Worm (Caenorhabditis elegans): ENCODE results near the gene myo-6.

Gene myo-6

DNA sequence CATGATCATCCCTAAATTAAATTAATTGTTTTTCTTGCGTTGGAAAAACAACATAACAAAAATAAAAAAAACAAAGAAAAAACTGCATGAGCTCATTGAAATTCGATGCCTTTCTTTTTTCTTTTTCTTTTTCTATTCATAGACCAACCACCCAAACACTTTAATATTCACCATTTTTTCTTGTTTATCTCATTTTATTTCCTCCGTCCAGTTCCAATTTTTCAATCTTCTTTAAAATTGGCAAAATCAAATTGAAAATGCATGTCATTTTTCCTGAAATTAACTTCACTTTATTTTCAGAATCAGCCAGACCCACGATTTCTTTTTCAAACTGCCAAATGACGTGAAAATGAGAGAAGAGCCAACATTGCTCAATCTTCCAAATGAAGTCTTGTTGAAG is 23.7 kb upstream of the myo-6 start, which contains the start of gene T03F6.4:
TSS of gene T03F6.4 (plus strand) at position 301 of the 400 bp plus-strand sequence.
- no peak for TF ChIP-seq gmeb-1 (tag; optimal IDR thresholded peaks at IDR 0.05)
- TF ChIP-seq skn-1 (tag; optimal IDR thresholded peaks at IDR 0.05), result no peak
- TF ChIP-seq unc-55 (GFP tag; optimal IDR thresholded peaks at IDR 0.05), result peak; percentile 32

DNA sequence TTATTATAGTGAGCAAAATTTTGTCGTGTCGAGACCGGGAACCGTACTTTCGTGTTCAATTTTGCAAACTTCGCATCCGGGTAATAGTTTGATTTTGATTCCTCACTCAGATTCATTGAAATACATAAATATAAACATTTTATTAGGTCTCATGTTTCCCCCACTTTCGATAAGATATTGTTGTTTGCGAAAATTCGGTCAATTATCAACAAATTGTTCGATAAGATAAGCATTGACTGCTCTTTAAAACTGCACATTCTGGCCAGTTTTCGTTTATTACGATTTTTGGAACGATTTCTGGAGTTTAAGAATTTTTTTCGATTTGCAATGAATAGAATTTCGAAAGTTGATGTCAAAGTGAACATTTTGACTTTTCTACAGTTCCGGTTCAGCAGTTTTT is 21.0 kb upstream of the myo-6 start:
- TF ChIP-seq ZK546.5 (tag; optimal IDR thresholded peaks at IDR 0.05), result no peak
- TF ChIP-seq zag-1 (tag; optimal IDR thresholded peaks at IDR 0.05), result no peak
- TF ChIP-seq fos-1 (tag; optimal IDR thresholded peaks at IDR 0.05), result peak; percentile 53

DNA sequence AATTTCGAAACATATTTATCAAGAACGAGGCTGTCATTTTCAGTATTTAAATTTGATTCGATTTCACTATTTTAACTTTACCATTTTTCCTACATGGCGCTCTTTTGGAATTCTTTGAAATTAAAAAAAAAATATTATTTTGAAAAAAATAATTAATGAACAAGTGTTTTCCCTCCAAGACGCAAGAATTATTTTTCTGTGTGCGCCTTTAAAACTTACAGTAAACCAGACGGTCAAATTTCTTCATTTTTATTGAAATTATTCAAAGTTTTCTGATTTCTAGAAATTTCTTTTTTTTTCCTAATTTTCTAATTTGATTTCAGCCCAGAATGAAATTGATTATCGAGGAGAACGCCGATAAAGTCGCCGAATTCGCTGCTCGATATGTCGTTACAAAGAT is 20.5 kb upstream of the myo-6 start, which contains the start of gene T03F6.3:
TSS of gene T03F6.3 (plus strand) at position 318 of the 400 bp plus-strand sequence.
- TF ChIP-seq nhr-237 (tag; optimal IDR thresholded peaks at IDR 0.05) (no peak), C34F6.9 (tag; optimal IDR thresholded peaks at IDR 0.05) (no peak), ceh-16 (tag; optimal IDR thresholded peaks at IDR 0.05) (no peak), unc-62 (GFP tag; optimal IDR thresholded peaks at IDR 0.05) (no peak), nhr-21 (tag; optimal IDR thresholded peaks at IDR 0.05) (no peak), skn-1 (tag; optimal IDR thresholded peaks at IDR 0.05) (no peak), Y55F3AM.14 (GFP tag; optimal IDR thresholded peaks at IDR 0.05) (no peak), nhr-11 (tag; optimal IDR thresholded peaks at IDR 0.05) (no peak), aly-2 (tag; optimal IDR thresholded peaks at IDR 0.05) (no peak)

DNA sequence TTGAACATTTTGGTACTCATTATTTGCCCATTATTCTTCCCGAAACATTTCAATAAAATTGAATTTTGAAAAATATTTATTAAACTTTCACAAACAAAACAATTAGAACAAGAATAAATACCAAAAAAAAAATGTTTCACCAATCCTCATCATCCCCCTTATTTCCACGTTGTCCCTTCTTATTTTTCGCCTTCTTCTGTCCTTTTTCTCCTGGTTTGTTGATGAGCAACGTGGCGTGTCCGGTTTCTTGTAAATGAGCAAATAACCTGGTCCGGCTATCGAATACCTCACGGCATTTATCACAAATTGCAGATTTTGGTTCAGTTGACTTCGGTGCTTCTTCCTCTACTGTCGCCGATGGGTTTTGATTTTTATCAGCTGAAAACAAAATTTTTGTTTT is 18.8 kb upstream of the myo-6 start:
- TF ChIP-seq zag-1 (tag; optimal IDR thresholded peaks at IDR 0.05), result no peak
- TF ChIP-seq ZK546.5 (tag; optimal IDR thresholded peaks at IDR 0.05), result no peak
- no peak for TF ChIP-seq mdl-1 (tag; optimal IDR thresholded peaks at IDR 0.05)
- no peak for TF ChIP-seq ztf-11 (tag; optimal IDR thresholded peaks at IDR 0.05)
- no peak for TF ChIP-seq ceh-82 (tag; optimal IDR thresholded peaks at IDR 0.05)
- no peak for TF ChIP-seq nhr-129 (tag; optimal IDR thresholded peaks at IDR 0.05)
- no peak for TF ChIP-seq unc-39 (tag; optimal IDR thresholded peaks at IDR 0.05)
- no peak for TF ChIP-seq unc-55 (GFP tag; optimal IDR thresholded peaks at IDR 0.05)
- no peak for TF ChIP-seq sma-3 (GFP tag; optimal IDR thresholded peaks at IDR 0.05)
- no peak for TF ChIP-seq Y55F3AM.14 (GFP tag; optimal IDR thresholded peaks at IDR 0.05)
- no peak for TF ChIP-seq skn-1 (tag; optimal IDR thresholded peaks at IDR 0.05)

DNA sequence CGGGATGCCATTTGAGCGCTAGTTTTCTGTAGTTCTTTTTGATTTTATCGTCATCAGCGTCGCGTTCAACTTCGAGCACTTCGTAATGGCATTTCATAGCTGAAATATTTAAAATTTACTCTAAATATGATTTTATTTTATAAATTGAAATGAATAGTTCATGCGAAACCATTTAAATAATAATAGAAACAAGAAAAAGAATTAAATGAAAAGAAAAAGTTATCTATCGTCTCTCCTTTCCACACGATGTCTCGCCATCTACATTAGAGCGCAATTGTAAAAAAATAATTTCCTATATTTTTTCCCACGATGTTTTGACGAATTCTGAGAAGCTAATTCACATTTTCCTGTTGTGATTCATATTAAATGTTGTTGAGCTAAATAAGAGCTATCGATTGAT is 16.4 kb upstream of the myo-6 start, which contains the start of gene dnj-17:
TSS of gene dnj-17 (minus strand) at position 101 of the 400 bp plus-strand sequence.
- no peak for TF ChIP-seq sem-4 (tag; optimal IDR thresholded peaks at IDR 0.05)
- no peak for TF ChIP-seq gmeb-1 (tag; optimal IDR thresholded peaks at IDR 0.05)
- TF ChIP-seq nhr-25 (tag; optimal IDR thresholded peaks at IDR 0.05), result no peak
- TF ChIP-seq C34F6.9 (tag; optimal IDR thresholded peaks at IDR 0.05), result no peak
- no peak for TF ChIP-seq nhr-21 (tag; optimal IDR thresholded peaks at IDR 0.05)
- no peak for TF ChIP-seq nhr-12 (tag; optimal IDR thresholded peaks at IDR 0.05)
- no peak for TF ChIP-seq unc-62 (GFP tag; optimal IDR thresholded peaks at IDR 0.05)
- no peak for TF ChIP-seq mdl-1 (tag; optimal IDR thresholded peaks at IDR 0.05)
- TF ChIP-seq unc-39 (tag; optimal IDR thresholded peaks at IDR 0.05), result no peak

DNA sequence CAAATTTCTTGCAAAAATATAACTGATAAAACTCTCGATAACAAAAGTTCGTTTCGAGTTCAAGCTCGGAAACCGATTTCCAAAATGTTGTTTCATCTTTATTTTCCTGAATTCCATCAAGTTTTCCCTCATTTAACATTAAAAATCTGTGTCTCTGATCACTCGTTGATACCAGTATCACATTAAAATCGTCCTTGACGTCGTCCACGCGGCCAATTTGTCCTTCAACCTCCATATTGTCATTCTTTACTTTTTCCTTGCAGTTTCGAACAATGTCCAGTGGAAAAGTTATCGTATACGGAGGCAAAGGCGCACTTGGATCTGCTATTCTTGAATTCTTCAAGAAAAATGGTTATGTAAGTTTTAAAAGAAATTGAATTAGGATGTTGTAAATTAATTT is 16.0 kb upstream of the myo-6 start, which contains the start of gene qdpr-1:
TSS of gene qdpr-1 (plus strand) at position 264 of the 400 bp plus-strand sequence.
- TF ChIP-seq ceh-82 (tag; optimal IDR thresholded peaks at IDR 0.05), result no peak
- no peak for TF ChIP-seq nhr-129 (tag; optimal IDR thresholded peaks at IDR 0.05)
- no peak for TF ChIP-seq nhr-21 (tag; optimal IDR thresholded peaks at IDR 0.05)
- TF ChIP-seq peb-1 (tag; optimal IDR thresholded peaks at IDR 0.05), result no peak
- TF ChIP-seq ama-1 (optimal IDR thresholded peaks at IDR 0.05), result no peak
- TF ChIP-seq sem-4 (tag; optimal IDR thresholded peaks at IDR 0.05), result no peak
- TF ChIP-seq zag-1 (tag; optimal IDR thresholded peaks at IDR 0.05), result no peak
- no peak for TF ChIP-seq ZK546.5 (tag; optimal IDR thresholded peaks at IDR 0.05)
- TF ChIP-seq nhr-23 (tag; optimal IDR thresholded peaks at IDR 0.05), result no peak
- no peak for TF ChIP-seq egl-27 (tag; optimal IDR thresholded peaks at IDR 0.05)
- TF ChIP-seq ceh-16 (tag; optimal IDR thresholded peaks at IDR 0.05), result no peak
- TF ChIP-seq unc-62 (GFP tag; optimal IDR thresholded peaks at IDR 0.05), result no peak
- TF ChIP-seq lsy-2 (tag; optimal IDR thresholded peaks at IDR 0.05), result no peak
- no peak for TF ChIP-seq sma-9 (GFP tag; optimal IDR thresholded peaks at IDR 0.05)
- TF ChIP-seq sma-9 (tag; optimal IDR thresholded peaks at IDR 0.05), result no peak
- TF ChIP-seq ztf-11 (tag; optimal IDR thresholded peaks at IDR 0.05), result no peak
- TF ChIP-seq lin-13 (GFP tag; optimal IDR thresholded peaks at IDR 0.05), result no peak
- no peak for TF ChIP-seq C34F6.9 (tag; optimal IDR thresholded peaks at IDR 0.05)
- no peak for TF ChIP-seq skn-1 (tag; optimal IDR thresholded peaks at IDR 0.05)
- TF ChIP-seq fos-1 (tag; optimal IDR thresholded peaks at IDR 0.05), result no peak
- no peak for TF ChIP-seq nhr-237 (tag; optimal IDR thresholded peaks at IDR 0.05)
